Worm (Caenorhabditis elegans): Measurements from ENCODE around the gene C44B7.11.

The C44B7.11 gene

ce11 chrII:6923792-6924191 lies 26.5 kb upstream of the C44B7.11 start:
- TF ChIP-seq elt-1 (tag; optimal IDR thresholded peaks at IDR 0.05; ENCODE audit: borderline replicate concordance, insufficient read depth) (no peak), ces-1 (GFP tag; optimal IDR thresholded peaks at IDR 0.05) (no peak), lsy-2 (tag; optimal IDR thresholded peaks at IDR 0.05) (peak; percentile 40), ham-2 (GFP tag; optimal IDR thresholded peaks at IDR 0.05) (no peak)

- TF ChIP-seq lin-32 (GFP tag; optimal IDR thresholded peaks at IDR 0.05) (no peak), nhr-76 (tag; optimal IDR thresholded peaks at IDR 0.05) (no peak), ceh-39 (tag; optimal IDR thresholded peaks at IDR 0.05) (no peak), ham-2 (GFP tag; optimal IDR thresholded peaks at IDR 0.05) (no peak), tbx-8 (GFP tag; optimal IDR thresholded peaks at IDR 0.05) (no peak)
Measured at ce11 chrII:6919363-6919851, 22.1 kb upstream of the C44B7.11 start, which contains the start of gene B0252.1. TSS of gene B0252.1 (plus strand) at chrII:6919680.

- TF ChIP-seq ham-2 (GFP tag; optimal IDR thresholded peaks at IDR 0.05) = no peak
- no peak for TF ChIP-seq nhr-76 (tag; optimal IDR thresholded peaks at IDR 0.05)
- TF ChIP-seq bed-3 (GFP tag; optimal IDR thresholded peaks at IDR 0.05) = no peak
- TF ChIP-seq snpc-4 (tag; optimal IDR thresholded peaks at IDR 0.05) = no peak
Measured at ce11 chrII:6918862-6919261, 21.5 kb upstream of the C44B7.11 start, which contains the start of gene B0252.5. TSS of gene B0252.5 (minus strand) at chrII:6918878.

ce11 chrII:6917710-6918109 lies 20.4 kb upstream of the C44B7.11 start, which contains the start of gene B0252.11:
TSS of gene B0252.11 (minus strand) at chrII:6917810.
- TF ChIP-seq elt-1 (tag; optimal IDR thresholded peaks at IDR 0.05; ENCODE audit: borderline replicate concordance, insufficient read depth) (no peak), mep-1 (tag; optimal IDR thresholded peaks at IDR 0.05) (no peak), mls-2 (tag; optimal IDR thresholded peaks at IDR 0.05) (no peak), nhr-12 (tag; optimal IDR thresholded peaks at IDR 0.05) (no peak), lin-13 (tag; optimal IDR thresholded peaks at IDR 0.05) (no peak), ceh-83 (GFP tag; optimal IDR thresholded peaks at IDR 0.05) (no peak), zip-8 (tag; optimal IDR thresholded peaks at IDR 0.05) (no peak), mab-5 (tag; optimal IDR thresholded peaks at IDR 0.05) (no peak)

- TF ChIP-seq drap-1 (GFP tag; optimal IDR thresholded peaks at IDR 0.05) = no peak
- TF ChIP-seq unc-62 (GFP tag; optimal IDR thresholded peaks at IDR 0.05) = no peak
- TF ChIP-seq mls-2 (tag; optimal IDR thresholded peaks at IDR 0.05) = no peak
- TF ChIP-seq ces-1 (GFP tag; optimal IDR thresholded peaks at IDR 0.05) = peak; percentile 13
- no peak for TF ChIP-seq cnd-1 (tag; optimal IDR thresholded peaks at IDR 0.05)
Measured at ce11 chrII:6915875-6916274, 18.5 kb upstream of the C44B7.11 start, which contains the start of gene B0252.8. TSS of gene B0252.8 (plus strand) at chrII:6916166.

ce11 chrII:6913309-6913708 lies 16.0 kb upstream of the C44B7.11 start, which contains the start of gene cyn-10:
TSS of gene cyn-10 (minus strand) at chrII:6913365.
- TF ChIP-seq lin-13 (tag; optimal IDR thresholded peaks at IDR 0.05) = no peak
- no peak for TF ChIP-seq mab-5 (tag; optimal IDR thresholded peaks at IDR 0.05)
- no peak for TF ChIP-seq zip-8 (tag; optimal IDR thresholded peaks at IDR 0.05)
- TF ChIP-seq hlh-1 (tag; optimal IDR thresholded peaks at IDR 0.05) = no peak
- peak; percentile 30 for TF ChIP-seq lin-32 (GFP tag; optimal IDR thresholded peaks at IDR 0.05)
- TF ChIP-seq nhr-28 (tag; optimal IDR thresholded peaks at IDR 0.05) = no peak
- TF ChIP-seq nhr-237 (tag; optimal IDR thresholded peaks at IDR 0.05) = no peak
- no peak for TF ChIP-seq drap-1 (GFP tag; optimal IDR thresholded peaks at IDR 0.05)
- TF ChIP-seq cnd-1 (tag; optimal IDR thresholded peaks at IDR 0.05) = peak; percentile 62
- peak; percentile 13 for TF ChIP-seq mep-1 (tag; optimal IDR thresholded peaks at IDR 0.05)
- peak; percentile 37 for TF ChIP-seq ces-1 (GFP tag; optimal IDR thresholded peaks at IDR 0.05)
- no peak for TF ChIP-seq elt-1 (tag; optimal IDR thresholded peaks at IDR 0.05; ENCODE audit: borderline replicate concordance, insufficient read depth)
- no peak for TF ChIP-seq lsy-2 (tag; optimal IDR thresholded peaks at IDR 0.05)
- TF ChIP-seq sptf-1 (tag; optimal IDR thresholded peaks at IDR 0.05) = no peak
- no peak for TF ChIP-seq unc-62 (GFP tag; optimal IDR thresholded peaks at IDR 0.05)
- no peak for TF ChIP-seq ztf-11 (tag; optimal IDR thresholded peaks at IDR 0.05)
- no peak for TF ChIP-seq unc-39 (tag; optimal IDR thresholded peaks at IDR 0.05)
- no peak for TF ChIP-seq unc-120 (tag; optimal IDR thresholded peaks at IDR 0.05; ENCODE audit: poor library complexity, severe bottlenecking)
- TF ChIP-seq sem-2 (GFP tag; optimal IDR thresholded peaks at IDR 0.05) = no peak
- TF ChIP-seq elt-3 (tag; optimal IDR thresholded peaks at IDR 0.05) = no peak
- no peak for TF ChIP-seq nhr-76 (tag; optimal IDR thresholded peaks at IDR 0.05)
- TF ChIP-seq ham-2 (GFP tag; optimal IDR thresholded peaks at IDR 0.05) = no peak
- TF ChIP-seq mls-2 (tag; optimal IDR thresholded peaks at IDR 0.05) = no peak

Measured in whole organism, mixed stage, embryonic.